Worm (Caenorhabditis elegans): ENCODE data around the gene C50F4.1.

- TF ChIP-seq nhr-23 (tag; optimal IDR thresholded peaks at IDR 0.05) (no peak), unc-62 (GFP tag; optimal IDR thresholded peaks at IDR 0.05) (no peak), unc-39 (tag; optimal IDR thresholded peaks at IDR 0.05) (no peak), aly-2 (tag; optimal IDR thresholded peaks at IDR 0.05) (no peak), ceh-16 (tag; optimal IDR thresholded peaks at IDR 0.05) (no peak), mdl-1 (tag; optimal IDR thresholded peaks at IDR 0.05) (no peak), sea-2 (GFP tag; optimal IDR thresholded peaks at IDR 0.05) (no peak), snpc-4 (tag; optimal IDR thresholded peaks at IDR 0.05) (no peak), pha-4 (tag; optimal IDR thresholded peaks at IDR 0.05) (no peak), nhr-67 (tag; optimal IDR thresholded peaks at IDR 0.05) (no peak), fkh-10 (GFP tag; optimal IDR thresholded peaks at IDR 0.05) (no peak), tbx-2 (tag; optimal IDR thresholded peaks at IDR 0.05) (no peak), skn-1 (tag; optimal IDR thresholded peaks at IDR 0.05) (no peak)
Observed at ce11 chrV:9556668-9557067, 30.1 kb downstream of the C50F4.1 start.
